Fruit fly (Drosophila melanogaster) whole organism, embryonic: ENCODE data around the gene frm.

Experiments used
- Antp ChIP-seq: fragments of 200-800 bp; sonication (Bioruptor generic); optimal IDR thresholded peaks from 3 replicates; lab custom pipeline; 2016; ENCODE audit warnings: missing biosample characterization, missing genetic modification characterization
- B-H1 ChIP-seq: fragments of 200-800 bp; sonication (Bioruptor generic); IDR thresholded peaks from 3 replicates; pipeline ENCODE4 v1.3.6; 2022; ENCODE audit warnings: missing biosample characterization, missing genetic modification characterization
- BEAF-32 ChIP-seq: fragments of 200-800 bp; sonication (Bioruptor generic); optimal IDR thresholded peaks from 3 replicates; lab custom pipeline; 2017; ENCODE audit warnings: missing biosample characterization, missing genetic modification characterization, mild to moderate bottlenecking, moderate library complexity, missing genetic modification reagents
- Bteb2 ChIP-seq: fragments of 200-800 bp; sonication (Bioruptor generic); optimal IDR thresholded peaks from 2 replicates; lab custom pipeline; 2016; ENCODE audit warnings: missing biosample characterization, missing genetic modification characterization
- CG10147 ChIP-seq: fragments of 200-800 bp; sonication (Bioruptor generic); optimal IDR thresholded peaks from 2 replicates; lab custom pipeline; 2019; ENCODE audit warnings: missing biosample characterization, mild to moderate bottlenecking, missing genetic modification characterization, moderate library complexity
- CG13624 ChIP-seq: fragments of 200-800 bp; sonication (Bioruptor generic); optimal IDR thresholded peaks from 2 replicates; lab custom pipeline; 2016; ENCODE audit warnings: missing biosample characterization, missing genetic modification characterization
- CG14710 ChIP-seq: fragments of 200-800 bp; sonication (Bioruptor generic); optimal IDR thresholded peaks from 3 replicates; lab custom pipeline; 2019; ENCODE audit warnings: missing biosample characterization, mild to moderate bottlenecking, missing genetic modification characterization, moderate library complexity
- CG15269 ChIP-seq: fragments of 200-800 bp; sonication (Bioruptor generic); optimal IDR thresholded peaks from 2 replicates; lab custom pipeline; 2018; ENCODE audit warnings: missing biosample characterization, mild to moderate bottlenecking, missing genetic modification characterization, moderate library complexity
- CG1603 ChIP-seq: fragments of 200-800 bp; sonication (Bioruptor generic); optimal IDR thresholded peaks from 2 replicates; lab custom pipeline; 2019; ENCODE audit warnings: missing biosample characterization, mild to moderate bottlenecking, missing genetic modification characterization, moderate library complexity
- CG16779 ChIP-seq: fragments of 200-800 bp; sonication (Bioruptor generic); IDR thresholded peaks from 2 replicates; pipeline ENCODE4 v1.3.6; 2022; ENCODE audit warnings: missing biosample characterization, missing genetic modification characterization
- CG17186 ChIP-seq: fragments of 200-800 bp; sonication (Bioruptor generic); optimal IDR thresholded peaks from 3 replicates; lab custom pipeline; 2017; ENCODE audit warnings: missing biosample characterization, missing genetic modification reagents, missing genetic modification characterization
- CG17568 ChIP-seq: fragments of 200-800 bp; sonication (Bioruptor generic); optimal IDR thresholded peaks from 2 replicates; lab custom pipeline; 2018; ENCODE audit warnings: missing biosample characterization, mild to moderate bottlenecking, missing genetic modification characterization, moderate library complexity
- CG17829 ChIP-seq: fragments of 200-800 bp; optimal IDR thresholded peaks from 2 replicates; lab custom pipeline; 2019; ENCODE audit warnings: missing biosample characterization, mild to moderate bottlenecking, missing genetic modification characterization, moderate library complexity
- CG18262 ChIP-seq: fragments of 200-800 bp; optimal IDR thresholded peaks from 3 replicates; lab custom pipeline; 2019; ENCODE audit warnings: missing biosample characterization, mild to moderate bottlenecking, missing genetic modification characterization, moderate library complexity
- CG2120 ChIP-seq: fragments of 200-800 bp; sonication (Bioruptor generic); optimal IDR thresholded peaks from 3 replicates; lab custom pipeline; 2016; ENCODE audit warnings: missing biosample characterization, missing genetic modification characterization
- CG32767 ChIP-seq: fragments of 200-800 bp; sonication (Bioruptor generic); IDR thresholded peaks from 2 replicates; pipeline ENCODE4 v1.3.6; 2022; ENCODE audit warnings: missing biosample characterization, missing genetic modification characterization
- CG32772 ChIP-seq: fragments of 200-800 bp; sonication (Bioruptor generic); IDR thresholded peaks from 2 replicates; pipeline ENCODE4 v1.3.6; 2022; ENCODE audit warnings: missing biosample characterization, missing genetic modification characterization
- CG3407 ChIP-seq: fragments of 200-800 bp; sonication (Bioruptor generic); optimal IDR thresholded peaks from 2 replicates; lab custom pipeline; 2018; ENCODE audit warnings: missing biosample characterization, mild to moderate bottlenecking, missing genetic modification characterization
- CG42726 ChIP-seq: fragments of 200-800 bp; sonication (Bioruptor generic); IDR thresholded peaks from 2 replicates; pipeline ENCODE4 v1.3.6; 2022; ENCODE audit warnings: missing biosample characterization, missing genetic modification characterization; ENCODE audit not compliant: partially characterized antibody
- CG4360 ChIP-seq: fragments of 200-800 bp; sonication (Bioruptor generic); IDR thresholded peaks from 2 replicates; pipeline ENCODE4 v1.3.6; 2022; ENCODE audit warnings: missing biosample characterization, missing genetic modification characterization
- CG7745 ChIP-seq: fragments of 200-800 bp; sonication (Bioruptor generic); optimal IDR thresholded peaks from 2 replicates; lab custom pipeline; 2018; ENCODE audit warnings: missing biosample characterization, mild to moderate bottlenecking, missing genetic modification characterization, moderate library complexity
- CG9797 ChIP-seq: fragments of 200-800 bp; sonication (Bioruptor generic); optimal IDR thresholded peaks from 3 replicates; lab custom pipeline; 2018; ENCODE audit warnings: missing biosample characterization, mild to moderate bottlenecking, missing genetic modification characterization
- CHES-1-like ChIP-seq: fragments of 200-800 bp; sonication (Bioruptor generic); optimal IDR thresholded peaks from 2 replicates; lab custom pipeline; 2016; ENCODE audit warnings: missing biosample characterization, missing genetic modification characterization
- CTCF ChIP-seq: fragments of 200-800 bp; sonication (Bioruptor generic); optimal IDR thresholded peaks from 2 replicates; lab custom pipeline; 2017; ENCODE audit warnings: missing biosample characterization, mild to moderate bottlenecking, missing genetic modification characterization, moderate library complexity
- Ets97D ChIP-seq: fragments of 200-800 bp; sonication (Bioruptor generic); optimal IDR thresholded peaks from 3 replicates; lab custom pipeline; 2016; ENCODE audit warnings: missing biosample characterization, missing genetic modification characterization
- MESR4 ChIP-seq: fragments of 200-800 bp; sonication (Bioruptor generic); optimal IDR thresholded peaks from 2 replicates; lab custom pipeline; 2018; ENCODE audit warnings: missing biosample characterization, mild to moderate bottlenecking, missing genetic modification characterization, moderate library complexity
- Meics ChIP-seq: fragments of 200-800 bp; sonication (Bioruptor generic); optimal IDR thresholded peaks from 2 replicates; lab custom pipeline; 2017; ENCODE audit warnings: missing biosample characterization, mild to moderate bottlenecking, missing genetic modification characterization
- NC2β ChIP-seq: fragments of 200-800 bp; sonication (Bioruptor generic); optimal IDR thresholded peaks from 2 replicates; lab custom pipeline; 2016; ENCODE audit warnings: missing biosample characterization, missing genetic modification characterization
- Nf-YA ChIP-seq: fragments of 200-800 bp; sonication (Bioruptor generic); IDR thresholded peaks from 2 replicates; pipeline ENCODE4 v1.3.6; 2022; ENCODE audit warnings: missing biosample characterization, missing genetic modification characterization
- Nf-YB ChIP-seq: fragments of 200-800 bp; sonication (Bioruptor generic); optimal IDR thresholded peaks from 3 replicates; lab custom pipeline; 2019; ENCODE audit warnings: missing biosample characterization, mild to moderate bottlenecking, missing genetic modification characterization, moderate library complexity
- Pdp1 ChIP-seq, 2 experiments: fragments of 200-800 bp; sonication (Bioruptor generic); optimal IDR thresholded peaks; 3 replicates each; lab custom pipeline; 2016; ENCODE audit warnings: missing biosample characterization in 2 of 2, missing genetic modification characterization in 2 of 2, mild to moderate bottlenecking in 1 of 2, moderate library complexity in 1 of 2
- Rx ChIP-seq: fragments of 200-800 bp; sonication (Bioruptor generic); IDR thresholded peaks from 2 replicates; pipeline ENCODE4 v1.3.6; 2022; ENCODE audit warnings: missing biosample characterization, missing genetic modification characterization
- Sin3A ChIP-seq: fragments of >200 bp; optimal IDR thresholded peaks from 2 replicates; lab custom pipeline; 2018
- Sry-δ ChIP-seq: fragments of 200-800 bp; sonication (Bioruptor generic); optimal IDR thresholded peaks from 2 replicates; lab custom pipeline; 2016; ENCODE audit warnings: missing biosample characterization, missing genetic modification characterization
- YL-1 ChIP-seq: fragments of 200-800 bp; sonication (Bioruptor generic); optimal IDR thresholded peaks from 3 replicates; lab custom pipeline; 2017; ENCODE audit warnings: missing biosample characterization, mild to moderate bottlenecking, missing genetic modification characterization
- bigmax ChIP-seq: fragments of 200-800 bp; sonication (Bioruptor generic); optimal IDR thresholded peaks from 2 replicates; lab custom pipeline; 2018; ENCODE audit warnings: missing biosample characterization, mild to moderate bottlenecking, missing genetic modification characterization
- caup ChIP-seq: fragments of 200-800 bp; sonication (Bioruptor generic); optimal IDR thresholded peaks from 3 replicates; lab custom pipeline; 2017; ENCODE audit warnings: missing biosample characterization, mild to moderate bottlenecking, missing genetic modification characterization, moderate library complexity; ENCODE audit not compliant: severe bottlenecking
- chinmo ChIP-seq: fragments of 200-800 bp; sonication (Bioruptor generic); IDR thresholded peaks from 4 replicates; pipeline ENCODE4 v1.3.6; 2022; ENCODE audit warnings: missing biosample characterization, missing genetic modification characterization; ENCODE audit not compliant: partially characterized antibody
- dmrt99B ChIP-seq: fragments of 200-800 bp; sonication (Bioruptor generic); optimal IDR thresholded peaks from 2 replicates; lab custom pipeline; 2018; ENCODE audit warnings: missing biosample characterization, mild to moderate bottlenecking, missing genetic modification characterization, moderate library complexity
- fd3F ChIP-seq: fragments of 200-800 bp; sonication (Bioruptor generic); optimal IDR thresholded peaks from 2 replicates; lab custom pipeline; 2018; ENCODE audit warnings: missing biosample characterization, mild to moderate bottlenecking, missing genetic modification characterization, moderate library complexity
- hth ChIP-seq: fragments of >200 bp; optimal IDR thresholded peaks from 2 replicates; lab custom pipeline; 2017; ENCODE audit warnings: inconsistent platforms
- knrl ChIP-seq: fragments of 200-800 bp; sonication (Bioruptor generic); IDR thresholded peaks from 3 replicates; pipeline ENCODE4 v1.3.6; 2022; ENCODE audit warnings: missing biosample characterization, missing genetic modification characterization; ENCODE audit not compliant: partially characterized antibody
- lmd ChIP-seq: fragments of 200-800 bp; sonication (Bioruptor generic); IDR thresholded peaks from 2 replicates; pipeline ENCODE4 v1.3.6; 2022; ENCODE audit warnings: missing biosample characterization, missing genetic modification characterization
- mirr ChIP-seq: fragments of 200-800 bp; sonication (Bioruptor generic); optimal IDR thresholded peaks from 3 replicates; lab custom pipeline; 2018; ENCODE audit warnings: missing biosample characterization, mild to moderate bottlenecking, missing genetic modification characterization
- psq ChIP-seq: fragments of 200-800 bp; sonication (Bioruptor generic); optimal IDR thresholded peaks from 2 replicates; lab custom pipeline; 2017; ENCODE audit warnings: missing biosample characterization, missing genetic modification characterization
- rib ChIP-seq: fragments of 200-800 bp; sonication (Bioruptor generic); IDR thresholded peaks from 2 replicates; pipeline ENCODE4 v1.3.6; 2022; ENCODE audit warnings: missing biosample characterization, missing genetic modification characterization
- schlank ChIP-seq: fragments of 200-800 bp; sonication (Bioruptor generic); optimal IDR thresholded peaks from 2 replicates; lab custom pipeline; 2018; ENCODE audit warnings: missing biosample characterization, mild to moderate bottlenecking, missing genetic modification characterization
- sim ChIP-seq: fragments of 200-800 bp; sonication (Bioruptor generic); IDR thresholded peaks from 2 replicates; pipeline ENCODE4 v1.3.6; 2022; ENCODE audit warnings: missing biosample characterization, missing genetic modification characterization
- sima ChIP-seq: fragments of 200-800 bp; sonication (Bioruptor generic); optimal IDR thresholded peaks from 2 replicates; lab custom pipeline; 2016; ENCODE audit warnings: missing biosample characterization, missing genetic modification characterization
- vfl ChIP-seq: fragments of 200-800 bp; sonication (Bioruptor generic); optimal IDR thresholded peaks from 2 replicates; lab custom pipeline; 2016; ENCODE audit warnings: missing biosample characterization, missing genetic modification characterization
- wor ChIP-seq: fragments of 200-800 bp; sonication (Bioruptor generic); IDR thresholded peaks from 2 replicates; pipeline ENCODE4 v1.3.6; 2022; ENCODE audit warnings: missing biosample characterization, missing genetic modification characterization

The frm gene

dm6 chr3L:5565051-5565688 is 14.2 kb upstream of the frm start, which contains the start of gene bc10 (continued):
- peak; percentile 45 for TF ChIP-seq CG1603 (tag; lab: Kevin White, UChicago)
- no peak for TF ChIP-seq Nf-YA (GFP tag; lab: Robert Waterston, UW)
- no peak for TF ChIP-seq CG4360 (GFP tag; lab: Robert Waterston, UW)
- no peak for TF ChIP-seq Pdp1 (GFP tag; optimal IDR thresholded peaks at IDR 0.05; lab: Kevin White, UChicago)
- TF ChIP-seq CTCF (GFP tag; lab: Kevin White, UChicago), result no peak
- TF ChIP-seq YL-1 (GFP tag; lab: Kevin White, UChicago), result peak; percentile 24
- no peak for TF ChIP-seq CG3407
- TF ChIP-seq schlank (tag; lab: Kevin White, UChicago), result no peak
- TF ChIP-seq CG42726 (GFP tag; lab: Robert Waterston, UW), result peak; percentile 90
- peak; percentile 82 for TF ChIP-seq CG9797 (GFP tag; lab: Kevin White, UChicago)
- TF ChIP-seq psq (GFP tag; lab: Kevin White, UChicago), result no peak
- no peak for TF ChIP-seq dmrt99B
- no peak for TF ChIP-seq sim (GFP tag; lab: Robert Waterston, UW)
- TF ChIP-seq sima (GFP tag; lab: Kevin White, UChicago), result no peak
- TF ChIP-seq CG2120 (GFP tag; lab: Kevin White, UChicago), result no peak
- peak; percentile 24 for TF ChIP-seq Sin3A
- peak; percentile 87 for TF ChIP-seq BEAF-32 (GFP tag; lab: Kevin White, UChicago)
- TF ChIP-seq CG32772 (GFP tag; lab: Robert Waterston, UW), result no peak
- no peak for TF ChIP-seq bigmax (GFP tag; lab: Kevin White, UChicago)
- no peak for TF ChIP-seq CG10147
- TF ChIP-seq rib (GFP tag; lab: Robert Waterston, UW), result no peak
- TF ChIP-seq CG13624 (GFP tag; lab: Kevin White, UChicago), result no peak
- no peak for TF ChIP-seq CHES-1-like (GFP tag; lab: Kevin White, UChicago)
- TF ChIP-seq Bteb2, result no peak
- TF ChIP-seq Nf-YB (GFP tag; lab: Kevin White, UChicago), result no peak
- no peak for TF ChIP-seq lmd (GFP tag; lab: Robert Waterston, UW)
- no peak for TF ChIP-seq CG32767 (GFP tag; lab: Robert Waterston, UW)
- no peak for TF ChIP-seq CG18262
- TF ChIP-seq CG17568 (GFP tag; lab: Kevin White, UChicago), result no peak
- no peak for TF ChIP-seq Antp (GFP tag; lab: Kevin White, UChicago)
- no peak for TF ChIP-seq CG7745 (tag; lab: Kevin White, UChicago)
- TF ChIP-seq MESR4 (GFP tag; lab: Kevin White, UChicago), result peak; percentile 70
- peak; percentile 60 for TF ChIP-seq Sry-δ
- TF ChIP-seq mirr (GFP tag; lab: Kevin White, UChicago), result no peak
- TF ChIP-seq chinmo (GFP tag; lab: Robert Waterston, UW), result peak; percentile 47; the same call in 1 of the 4 replicates
- no peak for TF ChIP-seq CG16779 (GFP tag; lab: Robert Waterston, UW)
- TF ChIP-seq Rx, result no peak
- TF ChIP-seq wor, result no peak
- TF ChIP-seq Ets97D (GFP tag; lab: Kevin White, UChicago), result peak; percentile 1
- TF ChIP-seq Meics (GFP tag; lab: Kevin White, UChicago), result no peak
- peak; percentile 72 for TF ChIP-seq CG17186
- no peak for TF ChIP-seq B-H1
- TF ChIP-seq fd3F, result no peak
- TF ChIP-seq CG14710 (tag; lab: Kevin White, UChicago), result peak; percentile 30
- TF ChIP-seq vfl (GFP tag; lab: Kevin White, UChicago), result no peak
- no peak for TF ChIP-seq NC2β
- TF ChIP-seq knrl (GFP tag; lab: Robert Waterston, UW), result peak; percentile 86
- no peak for TF ChIP-seq caup (GFP tag; lab: Kevin White, UChicago)
- TF ChIP-seq hth (lab: Kevin White, UChicago), result no peak
- no peak for TF ChIP-seq CG15269 (tag; lab: Kevin White, UChicago)
- peak; percentile 29 for TF ChIP-seq CG17829 (tag; lab: Kevin White, UChicago)
